Fruit fly (Drosophila melanogaster) whole organism, wandering third instar larva: Measurements from ENCODE around the gene CG31627.

Experiments
- CG32264 ChIP-seq: fragments of 200-800 bp; sonication (Bioruptor generic); optimal IDR thresholded peaks from 2 replicates; lab custom pipeline; 2016; ENCODE audit warnings: missing biosample characterization, missing genetic modification characterization
- CG9705 ChIP-seq: fragments of 200-800 bp; sonication (Bioruptor generic); optimal IDR thresholded peaks from 2 replicates; lab custom pipeline; 2018; ENCODE audit warnings: missing biosample characterization, mild to moderate bottlenecking, missing genetic modification characterization
- CrebA ChIP-seq: fragments of 200-800 bp; sonication (Bioruptor generic); optimal IDR thresholded peaks from 2 replicates; lab custom pipeline; 2016; ENCODE audit warnings: missing biosample characterization, mild to moderate bottlenecking, missing genetic modification characterization, borderline replicate concordance
- Dfd ChIP-seq: fragments of >200 bp; optimal IDR thresholded peaks from 2 replicates; lab custom pipeline; 2017; ENCODE audit warnings: missing biosample characterization, missing genetic modification characterization
- GATAd ChIP-seq: sonication (Bioruptor generic); optimal IDR thresholded peaks from 2 replicates; lab custom pipeline; 2016; ENCODE audit warnings: missing biosample characterization, missing genetic modification characterization
- HLH106 ChIP-seq: fragments of 200-800 bp; optimal IDR thresholded peaks from 3 replicates; lab custom pipeline; 2019; ENCODE audit warnings: missing biosample characterization, mild to moderate bottlenecking, missing genetic modification characterization, moderate library complexity
- Hnf4 ChIP-seq: fragments of 200-800 bp; sonication (Bioruptor generic); optimal IDR thresholded peaks from 2 replicates; lab custom pipeline; 2016; ENCODE audit warnings: missing biosample characterization, mild to moderate bottlenecking, missing genetic modification characterization
- Hr78 ChIP-seq: fragments of >200 bp; optimal IDR thresholded peaks from 2 replicates; lab custom pipeline; 2017; ENCODE audit warnings: missing biosample characterization, missing genetic modification characterization
- Hr83 ChIP-seq: fragments of 200-300 bp; sonication (Bioruptor generic); optimal IDR thresholded peaks from 2 replicates; lab custom pipeline; 2016; ENCODE audit warnings: missing biosample characterization, mild to moderate bottlenecking, missing genetic modification characterization, moderate library complexity; ENCODE audit not compliant: poor library complexity, severe bottlenecking
- Jra ChIP-seq: sonication (Bioruptor generic); optimal IDR thresholded peaks from 2 replicates; lab custom pipeline; 2016; ENCODE audit warnings: missing biosample characterization, missing genetic modification characterization
- Mio ChIP-seq: sonication (Bioruptor generic); optimal IDR thresholded peaks from 2 replicates; lab custom pipeline; 2016; ENCODE audit warnings: missing biosample characterization, missing genetic modification characterization
- Myc ChIP-seq: fragments of >200 bp; optimal IDR thresholded peaks from 2 replicates; lab custom pipeline; 2017
- N ChIP-seq: fragments of >200 bp; optimal IDR thresholded peaks from 2 replicates; lab custom pipeline; 2018; ENCODE audit warnings: missing biosample characterization, missing external identifiers, missing genetic modification characterization
- OdsH ChIP-seq: fragments of 200-800 bp; sonication (Bioruptor generic); optimal IDR thresholded peaks from 2 replicates; lab custom pipeline; 2016; ENCODE audit warnings: missing biosample characterization, mild to moderate bottlenecking, missing genetic modification characterization
- Rel ChIP-seq, 2 experiments: fragments of 200-800 bp; sonication (Bioruptor generic) in 1 of 2; optimal IDR thresholded peaks; 2 replicates in 1 of 2; 3 replicates in 1 of 2; lab custom pipeline; 2016 to 2019; ENCODE audit warnings: mild to moderate bottlenecking in 2 of 2, missing biosample characterization in 2 of 2, missing genetic modification characterization in 2 of 2, moderate library complexity in 1 of 2
- Sp1 ChIP-seq: fragments of 200-800 bp; sonication (Bioruptor generic); optimal IDR thresholded peaks from 3 replicates; lab custom pipeline; 2019; ENCODE audit warnings: missing biosample characterization, mild to moderate bottlenecking, missing genetic modification characterization, moderate library complexity
- Vsx2 ChIP-seq: fragments of 200-300, 225-300 bp; sonication (Bioruptor generic); optimal IDR thresholded peaks from 2 replicates; lab custom pipeline; 2018; ENCODE audit warnings: missing biosample characterization, missing genetic modification characterization; ENCODE audit not compliant: partially characterized antibody
- br ChIP-seq: fragments of 200-800 bp; sonication (Bioruptor generic); optimal IDR thresholded peaks from 2 replicates; lab custom pipeline; 2016; ENCODE audit warnings: missing biosample characterization, missing genetic modification characterization
- brk ChIP-seq: fragments of 200-800 bp; sonication (Bioruptor generic); optimal IDR thresholded peaks from 2 replicates; lab custom pipeline; 2016; ENCODE audit warnings: missing biosample characterization, mild to moderate bottlenecking, missing genetic modification characterization
- dl ChIP-seq, 2 experiments: fragments of 175-275, 200-275 bp in 1 of 2; fragments of 200-275 bp in 1 of 2; sonication (Bioruptor generic); optimal IDR thresholded peaks; lab custom pipeline; 2018; ENCODE audit warnings: mild to moderate bottlenecking in 2 of 2, missing biosample characterization in 2 of 2, missing genetic modification characterization in 2 of 2, moderate library complexity in 2 of 2; ENCODE audit not compliant: partially characterized antibody in 2 of 2, insufficient read depth in 1 of 2
- dmrt93B ChIP-seq: fragments of 200-800 bp; sonication (Bioruptor generic); optimal IDR thresholded peaks from 2 replicates; lab custom pipeline; 2018; ENCODE audit warnings: missing biosample characterization, mild to moderate bottlenecking, missing genetic modification characterization
- dsf ChIP-seq: sonication (Bioruptor generic); optimal IDR thresholded peaks from 2 replicates; lab custom pipeline; 2016; ENCODE audit warnings: missing biosample characterization, missing genetic modification characterization, borderline replicate concordance
- ey ChIP-seq: fragments of 200-800 bp; sonication (Bioruptor generic); optimal IDR thresholded peaks from 2 replicates; lab custom pipeline; 2016; ENCODE audit warnings: missing biosample characterization, missing genetic modification characterization
- foxo ChIP-seq, 2 experiments: fragments of 200-800 bp; sonication (Bioruptor generic); optimal IDR thresholded peaks; 2 replicates in 1 of 2; 3 replicates in 1 of 2; lab custom pipeline; 2016 to 2017; ENCODE audit warnings: missing biosample characterization in 2 of 2, missing genetic modification characterization in 2 of 2
- fru ChIP-seq: fragments of 200-800 bp; sonication (Bioruptor generic); optimal IDR thresholded peaks from 3 replicates; lab custom pipeline; 2016; ENCODE audit warnings: missing biosample characterization, mild to moderate bottlenecking, missing genetic modification characterization
- h ChIP-seq: fragments of 200-800 bp; sonication (Bioruptor generic); optimal IDR thresholded peaks from 3 replicates; lab custom pipeline; 2016; ENCODE audit warnings: missing biosample characterization, mild to moderate bottlenecking, missing genetic modification characterization
- jim ChIP-seq: fragments of 175-275, 200-325 bp; sonication (Bioruptor generic); optimal IDR thresholded peaks from 2 replicates; lab custom pipeline; 2016; ENCODE audit warnings: missing biosample characterization, mild to moderate bottlenecking, missing genetic modification characterization
- lola ChIP-seq: fragments of >200 bp; optimal IDR thresholded peaks from 2 replicates; lab custom pipeline; 2017; ENCODE audit warnings: missing biosample characterization, missing genetic modification characterization
- pan ChIP-seq: fragments of >200 bp; optimal IDR thresholded peaks from 2 replicates; lab custom pipeline; 2017
- psq ChIP-seq: fragments of 200-800 bp; sonication (Bioruptor generic); optimal IDR thresholded peaks from 3 replicates; lab custom pipeline; 2017; ENCODE audit warnings: missing biosample characterization, mild to moderate bottlenecking, missing genetic modification characterization, moderate library complexity
- rgr ChIP-seq: fragments of 200-800 bp; sonication (Bioruptor generic); optimal IDR thresholded peaks from 3 replicates; lab custom pipeline; 2016; ENCODE audit warnings: missing biosample characterization, mild to moderate bottlenecking, missing genetic modification characterization
- sv ChIP-seq: fragments of 200-800 bp; sonication (Bioruptor generic); optimal IDR thresholded peaks from 3 replicates; lab custom pipeline; 2016; ENCODE audit warnings: missing biosample characterization, missing genetic modification characterization
- tai ChIP-seq: sonication (Bioruptor generic); optimal IDR thresholded peaks from 2 replicates; lab custom pipeline; 2016; ENCODE audit warnings: missing biosample characterization, missing genetic modification characterization
- usp ChIP-seq: fragments of >200 bp; optimal IDR thresholded peaks from 2 replicates; lab custom pipeline; 2017; ENCODE audit warnings: missing biosample characterization, missing genetic modification characterization
- woc ChIP-seq: sonication (Bioruptor generic); optimal IDR thresholded peaks from 2 replicates; lab custom pipeline; 2016; ENCODE audit warnings: missing biosample characterization, mild to moderate bottlenecking, missing genetic modification characterization

CG31627 gene

dm6 chr2L:21168295-21169159 is 4.5 kb upstream of the CG31627 start, which contains the start of the genes mAcon1, CG43345 and CG43346:
Gene mAcon1, plus strand, starts transcription at chr2L:21168570.
Gene CG43345, minus strand, starts transcription at chr2L:21168581.
Gene CG43346, minus strand, starts transcription at chr2L:21168581.
- TF ChIP-seq CG9705 (peak; percentile 89), Hnf4 (peak; percentile 85), br (GFP tag; lab: Kevin White, UChicago) (peak; percentile 91), Mio (GFP tag; lab: Kevin White, UChicago) (peak; percentile 15), foxo (GFP tag; optimal IDR thresholded peaks at IDR 0.05; lab: Kevin White, UChicago) (peak in 1 of 2 experiments; percentile 89), woc (GFP tag; lab: Kevin White, UChicago) (peak; percentile 96), h (GFP tag; lab: Kevin White, UChicago) (peak; percentile 90), N (no peak), Hr83 (GFP tag; lab: Kevin White, UChicago) (no peak), dmrt93B (GFP tag; lab: Kevin White, UChicago) (peak; percentile 82), Rel (GFP tag; optimal IDR thresholded peaks at IDR 0.05; lab: Kevin White, UChicago) (no peak), Rel (tag; optimal IDR thresholded peaks at IDR 0.05; lab: Kevin White, UChicago) (peak; percentile 71), HLH106 (tag; lab: Kevin White, UChicago) (peak; percentile 90), Dfd (GFP tag; lab: Kevin White, UChicago) (no peak), CrebA (GFP tag; lab: Kevin White, UChicago) (no peak), fru (peak; percentile 87), dsf (GFP tag; lab: Kevin White, UChicago) (no peak), psq (GFP tag; lab: Kevin White, UChicago) (peak; percentile 73), OdsH (GFP tag; lab: Kevin White, UChicago) (peak; percentile 86), lola (no peak), pan (lab: Kevin White, UChicago) (no peak), GATAd (GFP tag; lab: Kevin White, UChicago) (peak; percentile 76), jim (GFP tag; lab: Kevin White, UChicago) (no peak), usp (GFP tag; lab: Kevin White, UChicago) (no peak), sv (peak; percentile 80), ey (peak; percentile 84), tai (GFP tag; lab: Kevin White, UChicago) (no peak), CG32264 (GFP tag; lab: Kevin White, UChicago) (peak; percentile 48), Jra (GFP tag; lab: Kevin White, UChicago) (peak; percentile 74), Myc (lab: Kevin White, UChicago) (peak; percentile 100), Vsx2 (GFP tag; lab: Kevin White, UChicago) (no peak), rgr (peak; percentile 84), Sp1 (GFP tag; lab: Kevin White, UChicago) (peak; percentile 85)
- TF ChIP-seq, all 38 proteins: peak for 21

- no peak for TF ChIP-seq CrebA (GFP tag; lab: Kevin White, UChicago)
- TF ChIP-seq Rel (GFP tag; optimal IDR thresholded peaks at IDR 0.05; lab: Kevin White, UChicago): no peak
- peak; percentile 76 for TF ChIP-seq Rel (tag; optimal IDR thresholded peaks at IDR 0.05; lab: Kevin White, UChicago)
- TF ChIP-seq Hr78 (GFP tag; lab: Kevin White, UChicago): no peak
- TF ChIP-seq tai (GFP tag; lab: Kevin White, UChicago): no peak
Observed at dm6 chr2L:21169160-21169624, 3.8 kb upstream of the CG31627 start.

dm6 chr2L:21169863-21170262 is 3.2 kb upstream of the CG31627 start:
- TF ChIP-seq fru (no peak), lola (no peak), usp (GFP tag; lab: Kevin White, UChicago) (no peak), br (GFP tag; lab: Kevin White, UChicago) (no peak), brk (GFP tag; lab: Kevin White, UChicago) (no peak), Myc (lab: Kevin White, UChicago) (no peak), Hr83 (GFP tag; lab: Kevin White, UChicago) (no peak), Vsx2 (GFP tag; lab: Kevin White, UChicago) (no peak), CrebA (GFP tag; lab: Kevin White, UChicago) (no peak), Hr78 (GFP tag; lab: Kevin White, UChicago) (no peak), Rel (GFP tag; optimal IDR thresholded peaks at IDR 0.05; lab: Kevin White, UChicago) (no peak), Rel (tag; optimal IDR thresholded peaks at IDR 0.05; lab: Kevin White, UChicago) (no peak), rgr (no peak), dl (GFP tag; optimal IDR thresholded peaks at IDR 0.05; lab: Kevin White, UChicago; ENCODE audit: insufficient read depth in 1 of 2, partially characterized antibody in 2 of 2) (no peak), woc (GFP tag; lab: Kevin White, UChicago) (no peak), Sp1 (GFP tag; lab: Kevin White, UChicago) (no peak), tai (GFP tag; lab: Kevin White, UChicago) (no peak), CG32264 (GFP tag; lab: Kevin White, UChicago) (no peak), N (no peak), dmrt93B (GFP tag; lab: Kevin White, UChicago) (no peak), foxo (GFP tag; optimal IDR thresholded peaks at IDR 0.05; lab: Kevin White, UChicago) (no peak)
